Worm (Caenorhabditis elegans): Measurements from ENCODE around the gene cal-4.

DNA sequence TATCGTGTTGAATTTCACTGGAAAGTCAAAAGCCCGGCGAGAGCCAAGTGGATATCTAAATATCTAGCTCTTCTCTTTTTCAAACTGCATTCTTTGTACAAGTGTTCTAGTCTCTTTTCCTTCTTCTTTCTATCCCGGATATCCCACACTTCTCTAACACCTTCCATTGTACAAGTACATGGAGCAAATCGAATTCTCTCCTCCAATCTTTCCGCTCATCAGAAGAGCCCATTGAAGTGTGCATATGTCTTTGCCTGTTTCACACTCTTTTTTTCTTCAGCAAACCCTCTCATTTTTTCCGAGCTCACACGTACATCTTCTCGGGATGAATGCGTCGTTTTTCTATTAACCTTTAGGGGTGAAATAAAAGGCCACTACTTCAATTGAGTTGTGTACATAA lies 52.3 kb downstream of the cal-4 start:
- TF ChIP-seq hmg-4 (GFP tag; optimal IDR thresholded peaks at IDR 0.05) (no peak), flt-1 (GFP tag; IDR thresholded peaks at IDR 0.05) (no peak), ceh-36 (tag; optimal IDR thresholded peaks at IDR 0.05) (no peak), ama-1 (optimal IDR thresholded peaks at IDR 0.05) (no peak)
